Worm (Caenorhabditis elegans) whole organism, L3 larva: ENCODE measurements around the gene vha-2.

ENCODE experiments used
- R02D3.7 ChIP-seq: fragments of 150-350 bp; optimal IDR thresholded peaks from 2 replicates; lab custom pipeline; 2014; ENCODE audit warnings: missing biosample characterization, missing genetic modification characterization
- aly-2 ChIP-seq: fragments of 150-350 bp; optimal IDR thresholded peaks from 2 replicates; lab custom pipeline; 2014; ENCODE audit warnings: missing biosample characterization, missing genetic modification characterization
- egl-5 ChIP-seq: fragments of 150-350 bp; optimal IDR thresholded peaks from 2 replicates; lab custom pipeline; 2017; ENCODE audit warnings: missing biosample characterization, missing genetic modification reagents, missing genetic modification characterization, inconsistent platforms
- fkh-10 ChIP-seq: sonication (generic microtip); optimal IDR thresholded peaks from 2 replicates; lab custom pipeline; 2017; ENCODE audit warnings: missing biosample characterization, missing genetic modification reagents, missing genetic modification characterization
- fos-1 ChIP-seq: fragments of 150-350 bp; optimal IDR thresholded peaks from 2 replicates; lab custom pipeline; 2014; ENCODE audit warnings: missing biosample characterization, missing genetic modification characterization
- mdl-1 ChIP-seq: fragments of 150-350 bp; optimal IDR thresholded peaks from 2 replicates; lab custom pipeline; 2014; ENCODE audit warnings: missing biosample characterization, missing genetic modification characterization
- mml-1 ChIP-seq: fragments of 150-350 bp; sonication (generic microtip); optimal IDR thresholded peaks from 3 replicates; lab custom pipeline; 2014; ENCODE audit warnings: missing biosample characterization, missing genetic modification characterization
- nhr-23 ChIP-seq: fragments of 150-350 bp; optimal IDR thresholded peaks from 2 replicates; lab custom pipeline; 2014; ENCODE audit warnings: missing biosample characterization, missing genetic modification reagents, missing genetic modification characterization
- pha-4 ChIP-seq: fragments of 150-350 bp; optimal IDR thresholded peaks from 2 replicates; lab custom pipeline; 2014; ENCODE audit warnings: missing biosample characterization, missing genetic modification reagents, missing genetic modification characterization
- sea-2 ChIP-seq: fragments of 150-350 bp; sonication (generic microtip); optimal IDR thresholded peaks from 4 replicates; lab custom pipeline; 2014; ENCODE audit warnings: missing biosample characterization, missing genetic modification reagents, missing genetic modification characterization
- skn-1 ChIP-seq: fragments of 150-350 bp; optimal IDR thresholded peaks from 2 replicates; lab custom pipeline; 2014; ENCODE audit warnings: missing biosample characterization, missing genetic modification characterization
- unc-62 ChIP-seq: fragments of 150-350 bp; sonication (generic microtip); optimal IDR thresholded peaks from 4 replicates; lab custom pipeline; 2014; ENCODE audit warnings: missing biosample characterization, missing genetic modification reagents, missing genetic modification characterization
- ztf-11 ChIP-seq: fragments of 150-350 bp; optimal IDR thresholded peaks from 2 replicates; lab custom pipeline; 2014; ENCODE audit warnings: missing biosample characterization, missing genetic modification characterization

DNA sequence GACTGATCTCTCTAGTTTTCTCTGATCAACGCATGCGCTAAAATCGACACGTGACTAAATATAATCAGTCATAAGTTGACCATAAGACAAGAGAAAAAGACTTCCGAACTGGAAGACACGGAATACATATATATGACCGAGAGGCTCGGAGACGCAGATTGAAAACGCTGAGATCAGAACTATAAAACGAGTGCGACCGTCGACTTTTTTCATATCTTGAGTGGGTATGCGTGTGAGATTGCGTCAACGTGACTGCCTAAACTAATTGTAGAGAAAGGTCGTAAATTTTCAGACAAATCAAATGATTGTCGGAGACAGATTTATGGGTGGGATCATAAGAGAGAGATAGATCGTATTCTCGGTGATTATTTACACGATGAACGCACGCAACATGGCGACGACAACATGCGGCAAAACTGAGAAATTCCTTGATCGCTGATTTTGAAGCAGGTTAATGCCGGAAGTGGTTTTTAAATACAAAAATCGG is 25.6 kb downstream of the vha-2 start:
- TF ChIP-seq fos-1 (tag; lab: Kevin White, UChicago), result no peak
- TF ChIP-seq mdl-1, result peak; percentile 32
- TF ChIP-seq unc-62 (GFP tag; lab: Kevin White, UChicago), result no peak
- TF ChIP-seq sea-2 (GFP tag; lab: Kevin White, UChicago), result no peak
- no peak for TF ChIP-seq pha-4 (tag; lab: Kevin White, UChicago)
- peak; percentile 49 for TF ChIP-seq nhr-23 (tag; lab: Kevin White, UChicago)
- no peak for TF ChIP-seq ztf-11 (tag; lab: Kevin White, UChicago)
- no peak for TF ChIP-seq aly-2
- TF ChIP-seq R02D3.7 (tag; lab: Kevin White, UChicago), result no peak
- TF ChIP-seq fkh-10 (GFP tag; lab: Kevin White, UChicago), result no peak
- no peak for TF ChIP-seq skn-1 (tag; lab: Kevin White, UChicago)
- TF ChIP-seq mml-1 (tag; lab: Kevin White, UChicago), result no peak
- TF ChIP-seq egl-5 (tag; lab: Kevin White, UChicago), result no peak
